Worm (Caenorhabditis elegans): ENCODE data around the gene ubc-8.

Gene ubc-8

ce11 chrIV:2711122-2711669 lies 4.2 kb upstream of the ubc-8 start:
- TF ChIP-seq ztf-11 (tag; optimal IDR thresholded peaks at IDR 0.05) (no peak), nhr-12 (tag; optimal IDR thresholded peaks at IDR 0.05) (no peak), bed-3 (GFP tag; optimal IDR thresholded peaks at IDR 0.05) (no peak), zip-8 (tag; optimal IDR thresholded peaks at IDR 0.05) (no peak), snpc-4 (tag; optimal IDR thresholded peaks at IDR 0.05) (no peak), ceh-39 (tag; optimal IDR thresholded peaks at IDR 0.05) (no peak), ceh-83 (GFP tag; optimal IDR thresholded peaks at IDR 0.05) (no peak), pha-4 (tag; optimal IDR thresholded peaks at IDR 0.05) (no peak), ces-1 (GFP tag; optimal IDR thresholded peaks at IDR 0.05) (no peak), elt-1 (tag; optimal IDR thresholded peaks at IDR 0.05; ENCODE audit: borderline replicate concordance, insufficient read depth) (no peak), unc-62 (GFP tag; optimal IDR thresholded peaks at IDR 0.05) (no peak), cnd-1 (tag; optimal IDR thresholded peaks at IDR 0.05) (no peak), mab-5 (tag; optimal IDR thresholded peaks at IDR 0.05) (no peak)

ce11 chrIV:2710203-2710935 lies 3.3 kb upstream of the ubc-8 start, which contains the start of gene Y94H6A.10:
TSS of gene Y94H6A.10 (minus strand) at chrIV:2710666.
- TF ChIP-seq lsy-2 (tag; optimal IDR thresholded peaks at IDR 0.05) = no peak
- TF ChIP-seq sem-2 (GFP tag; optimal IDR thresholded peaks at IDR 0.05) = no peak
- no peak for TF ChIP-seq nhr-237 (tag; optimal IDR thresholded peaks at IDR 0.05)
- TF ChIP-seq mep-1 (tag; optimal IDR thresholded peaks at IDR 0.05) = no peak
- TF ChIP-seq nhr-76 (tag; optimal IDR thresholded peaks at IDR 0.05) = no peak
- TF ChIP-seq snpc-4 (tag; optimal IDR thresholded peaks at IDR 0.05) = no peak

- TF ChIP-seq tbx-8 (GFP tag; optimal IDR thresholded peaks at IDR 0.05) (no peak), nhr-2 (tag; optimal IDR thresholded peaks at IDR 0.05) (no peak), elt-1 (tag; optimal IDR thresholded peaks at IDR 0.05; ENCODE audit: borderline replicate concordance, insufficient read depth) (no peak), nhr-12 (tag; optimal IDR thresholded peaks at IDR 0.05) (no peak), lin-13 (tag; optimal IDR thresholded peaks at IDR 0.05) (no peak), M03D4.4 (tag; optimal IDR thresholded peaks at IDR 0.05) (no peak), mab-5 (tag; optimal IDR thresholded peaks at IDR 0.05) (no peak), ham-2 (GFP tag; optimal IDR thresholded peaks at IDR 0.05) (no peak), ces-1 (GFP tag; optimal IDR thresholded peaks at IDR 0.05) (no peak), sem-2 (GFP tag; optimal IDR thresholded peaks at IDR 0.05) (no peak)
These were observed 2.7 kb upstream of the ubc-8 start for ce11 chrIV:2709590-2710201.

- peak; percentile 57 for TF ChIP-seq nhr-237 (tag; optimal IDR thresholded peaks at IDR 0.05)
- TF ChIP-seq ztf-11 (tag; optimal IDR thresholded peaks at IDR 0.05) = no peak
- TF ChIP-seq ham-2 (GFP tag; optimal IDR thresholded peaks at IDR 0.05) = peak; percentile 8
- peak; percentile 11 for TF ChIP-seq cnd-1 (tag; optimal IDR thresholded peaks at IDR 0.05)
- no peak for TF ChIP-seq mab-5 (tag; optimal IDR thresholded peaks at IDR 0.05)
- TF ChIP-seq drap-1 (GFP tag; optimal IDR thresholded peaks at IDR 0.05) = peak; percentile 8
- peak; percentile 57 for TF ChIP-seq hlh-1 (tag; optimal IDR thresholded peaks at IDR 0.05)
- peak; percentile 9 for TF ChIP-seq unc-62 (GFP tag; optimal IDR thresholded peaks at IDR 0.05)
- no peak for TF ChIP-seq sptf-1 (tag; optimal IDR thresholded peaks at IDR 0.05)
- no peak for TF ChIP-seq ceh-43 (GFP tag; optimal IDR thresholded peaks at IDR 0.05)
- TF ChIP-seq lin-32 (GFP tag; optimal IDR thresholded peaks at IDR 0.05) = no peak
- TF ChIP-seq elt-1 (tag; optimal IDR thresholded peaks at IDR 0.05; ENCODE audit: borderline replicate concordance, insufficient read depth) = no peak
- TF ChIP-seq lin-13 (tag; optimal IDR thresholded peaks at IDR 0.05) = no peak
- TF ChIP-seq unc-120 (tag; optimal IDR thresholded peaks at IDR 0.05; ENCODE audit: poor library complexity, severe bottlenecking) = peak; percentile 39
- TF ChIP-seq lsy-2 (tag; optimal IDR thresholded peaks at IDR 0.05) = peak; percentile 37
- no peak for TF ChIP-seq bed-3 (GFP tag; optimal IDR thresholded peaks at IDR 0.05)
- no peak for TF ChIP-seq ceh-83 (GFP tag; optimal IDR thresholded peaks at IDR 0.05)
- peak; percentile 65 for TF ChIP-seq pha-4 (tag; optimal IDR thresholded peaks at IDR 0.05)
These were observed 1.4 kb upstream of the ubc-8 start for ce11 chrIV:2708329-2708965.
